Worm (Caenorhabditis elegans): ENCODE results near the gene elo-5.

- no peak for TF ChIP-seq T22C8.4 (GFP tag; IDR thresholded peaks at IDR 0.05)
- no peak for TF ChIP-seq ztf-23 (GFP tag; IDR thresholded peaks at IDR 0.05)
- no peak for TF ChIP-seq flt-1 (GFP tag; IDR thresholded peaks at IDR 0.05)
- no peak for TF ChIP-seq ref-1 (GFP tag; conservative IDR thresholded peaks at IDR 0.05)
- no peak for TF ChIP-seq ztf-29 (GFP tag; IDR thresholded peaks at IDR 0.05)
Measured at ce11 chrIV:5400609-5401008, 23.7 kb upstream of the elo-5 start, which contains the start of gene ZK616.1.
